Worm (Caenorhabditis elegans): ENCODE data around the gene F57B9.3.

ce11 chrIII:6979584-6979983 lies 40.0 kb downstream of the F57B9.3 start, which contains the start of gene ceh-20:
- TF ChIP-seq snpc-4 (tag; optimal IDR thresholded peaks at IDR 0.05) (no peak), ztf-11 (tag; optimal IDR thresholded peaks at IDR 0.05) (no peak), lin-13 (tag; optimal IDR thresholded peaks at IDR 0.05) (no peak), nhr-12 (tag; optimal IDR thresholded peaks at IDR 0.05) (no peak), elt-3 (tag; optimal IDR thresholded peaks at IDR 0.05) (no peak), blmp-1 (tag; optimal IDR thresholded peaks at IDR 0.05) (no peak), unc-62 (GFP tag; optimal IDR thresholded peaks at IDR 0.05) (no peak), mep-1 (tag; optimal IDR thresholded peaks at IDR 0.05) (no peak), M03D4.4 (tag; optimal IDR thresholded peaks at IDR 0.05) (no peak), bed-3 (GFP tag; optimal IDR thresholded peaks at IDR 0.05) (no peak), unc-39 (tag; optimal IDR thresholded peaks at IDR 0.05) (no peak), ceh-83 (GFP tag; optimal IDR thresholded peaks at IDR 0.05) (no peak)
